Worm (Caenorhabditis elegans) whole organism, L1 larva: Measurements from ENCODE around the gene alh-9.

Experiments used
- C04F5.9 ChIP-seq: sonication (generic microtip); optimal IDR thresholded peaks from 2 replicates; lab custom pipeline; 2016; ENCODE audit warnings: missing genetic modification characterization, missing compliant biosample characterization
- C16A3.4 ChIP-seq: fragments of 150-350 bp; optimal IDR thresholded peaks from 2 replicates; lab custom pipeline; 2014; ENCODE audit warnings: missing biosample characterization, missing genetic modification characterization
- C34B4.2 ChIP-seq: sonication (generic microtip); optimal IDR thresholded peaks from 2 replicates; lab custom pipeline; 2017; ENCODE audit warnings: mild to moderate bottlenecking, missing genetic modification characterization, missing compliant biosample characterization
- F16B12.6 ChIP-seq: fragments of 150-350 bp; optimal IDR thresholded peaks from 2 replicates; lab custom pipeline; 2014; ENCODE audit warnings: missing biosample characterization, missing genetic modification characterization
- Y116A8C.19 ChIP-seq: sonication (generic microtip); optimal IDR thresholded peaks from 2 replicates; lab custom pipeline; 2016; ENCODE audit warnings: missing compliant biosample characterization, missing genetic modification characterization, borderline replicate concordance
- aha-1 ChIP-seq: fragments of 150-350 bp; optimal IDR thresholded peaks from 2 replicates; lab custom pipeline; 2014; ENCODE audit warnings: missing biosample characterization, missing genetic modification characterization
- alr-1 ChIP-seq: fragments of 200-800 bp; sonication (Bioruptor generic); optimal IDR thresholded peaks from 2 replicates; lab custom pipeline; 2018; ENCODE audit warnings: borderline replicate concordance, mild to moderate bottlenecking, missing genetic modification characterization, missing compliant biosample characterization
- ama-1 ChIP-seq: fragments of 150-350 bp; optimal IDR thresholded peaks from 2 replicates; lab custom pipeline; 2014
- ceh-63 ChIP-seq: fragments of 200-800 bp; sonication (Bioruptor generic); optimal IDR thresholded peaks from 2 replicates; lab custom pipeline; 2018; ENCODE audit warnings: mild to moderate bottlenecking, missing genetic modification characterization, missing compliant biosample characterization
- ceh-8 ChIP-seq: fragments of 200-800 bp; sonication (Bioruptor generic); optimal IDR thresholded peaks from 2 replicates; lab custom pipeline; 2018; ENCODE audit warnings: mild to moderate bottlenecking, missing genetic modification characterization, moderate library complexity, missing compliant biosample characterization
- ceh-82 ChIP-seq, 3 experiments: fragments of 150-350 bp in 1 of 3; sonication (generic microtip) in 2 of 3; optimal IDR thresholded peaks; 2 replicates each; lab custom pipeline; 2014 to 2017; ENCODE audit warnings: missing biosample characterization in 3 of 3, missing genetic modification characterization in 3 of 3
- ceh-88 ChIP-seq: fragments of 200-800 bp; sonication (Bioruptor generic); IDR thresholded peaks from 2 replicates; pipeline ENCODE4 v1.3.6; 2022; ENCODE audit warnings: missing genetic modification characterization, missing compliant biosample characterization
- dpl-1 ChIP-seq, 3 experiments: fragments of 150-350 bp in 2 of 3; sonication (generic microtip) in 1 of 3; optimal IDR thresholded peaks; 2 replicates each; lab custom pipeline; 2014 to 2017; ENCODE audit warnings: missing biosample characterization in 3 of 3, missing genetic modification characterization in 3 of 3, missing genetic modification reagents in 3 of 3
- dsc-1 ChIP-seq: sonication (generic microtip); optimal IDR thresholded peaks from 2 replicates; lab custom pipeline; 2016; ENCODE audit warnings: mild to moderate bottlenecking, missing genetic modification characterization, missing compliant biosample characterization
- egl-27 ChIP-seq, 2 experiments: fragments of 150-350 bp in 1 of 2; sonication (generic microtip); optimal IDR thresholded peaks; 3 replicates each; lab custom pipeline; 2017 to 2018; ENCODE audit warnings: missing biosample characterization in 2 of 2, missing genetic modification characterization in 2 of 2, missing genetic modification reagents in 2 of 2
- elt-2 ChIP-seq: sonication (generic microtip); optimal IDR thresholded peaks from 2 replicates; lab custom pipeline; 2016; ENCODE audit warnings: missing genetic modification characterization, mild to moderate bottlenecking, inconsistent platforms, missing compliant biosample characterization, missing genetic modification reagents
- elt-3 ChIP-seq, 6 experiments: fragments of 150-350 bp in 1 of 6; sonication (generic microtip); optimal IDR thresholded peaks; 2 replicates each; lab custom pipeline; 2017 to 2018; ENCODE audit warnings: missing biosample characterization in 6 of 6, missing genetic modification characterization in 6 of 6, inconsistent platforms in 1 of 6
- ets-5 ChIP-seq: fragments of 200-800 bp; sonication (Bioruptor generic); IDR thresholded peaks from 2 replicates; pipeline ENCODE4 v1.3.6; 2022; ENCODE audit warnings: missing genetic modification characterization, missing compliant biosample characterization
- fkh-10 ChIP-seq: sonication (generic microtip); optimal IDR thresholded peaks from 2 replicates; lab custom pipeline; 2017; ENCODE audit warnings: missing biosample characterization, missing genetic modification reagents, missing genetic modification characterization
- fkh-8 ChIP-seq: sonication (generic microtip); optimal IDR thresholded peaks from 2 replicates; lab custom pipeline; 2016; ENCODE audit warnings: mild to moderate bottlenecking, missing genetic modification characterization, missing compliant biosample characterization
- fos-1 ChIP-seq: fragments of 150-350 bp; optimal IDR thresholded peaks from 2 replicates; lab custom pipeline; 2014; ENCODE audit warnings: missing biosample characterization, missing genetic modification characterization
- grh-1 ChIP-seq: fragments of 200-800 bp; sonication (Bioruptor generic); IDR thresholded peaks from 2 replicates; pipeline ENCODE4 v1.3.6; 2022; ENCODE audit warnings: missing genetic modification reagents, missing genetic modification characterization, missing compliant biosample characterization
- hlh-17 ChIP-seq: fragments of 200-800 bp; sonication (Bioruptor generic); optimal IDR thresholded peaks from 2 replicates; lab custom pipeline; 2018; ENCODE audit warnings: missing genetic modification characterization, mild to moderate bottlenecking, missing compliant biosample characterization, moderate library complexity, borderline replicate concordance
- hlh-4 ChIP-seq: sonication (generic microtip); optimal IDR thresholded peaks from 2 replicates; lab custom pipeline; 2016; ENCODE audit warnings: mild to moderate bottlenecking, missing genetic modification characterization, missing compliant biosample characterization
- hpl-2 ChIP-seq: fragments of 150-350 bp; optimal IDR thresholded peaks from 2 replicates; lab custom pipeline; 2014; ENCODE audit warnings: missing biosample characterization, missing genetic modification reagents, missing genetic modification characterization
- irx-1 ChIP-seq: sonication (generic microtip); optimal IDR thresholded peaks from 2 replicates; lab custom pipeline; 2016; ENCODE audit warnings: missing genetic modification characterization, missing compliant biosample characterization
- isw-1 ChIP-seq: fragments of 200-800 bp; sonication (Bioruptor generic); IDR thresholded peaks from 2 replicates; pipeline ENCODE4 v1.3.6; 2022; ENCODE audit warnings: missing genetic modification characterization, missing compliant biosample characterization
- jun-1 ChIP-seq: fragments of 150-350 bp; optimal IDR thresholded peaks from 2 replicates; lab custom pipeline; 2014; ENCODE audit warnings: missing biosample characterization, missing genetic modification reagents, missing genetic modification characterization
- lin-14 ChIP-seq: fragments of 200-800 bp; sonication (Bioruptor generic); optimal IDR thresholded peaks from 2 replicates; lab custom pipeline; 2018; ENCODE audit warnings: mild to moderate bottlenecking, missing genetic modification characterization, moderate library complexity, missing compliant biosample characterization
- lsy-2 ChIP-seq, 2 experiments: fragments of 150-350 bp; optimal IDR thresholded peaks; 2 replicates each; lab custom pipeline; 2014; ENCODE audit warnings: missing biosample characterization in 2 of 2, missing genetic modification characterization in 2 of 2
- mdl-1 ChIP-seq, 2 experiments: fragments of 150-350 bp; optimal IDR thresholded peaks; 2 replicates each; lab custom pipeline; 2014 to 2017; ENCODE audit warnings: missing biosample characterization in 2 of 2, missing genetic modification characterization in 2 of 2, inconsistent platforms in 1 of 2
- mef-2 ChIP-seq: fragments of 150-350 bp; optimal IDR thresholded peaks from 2 replicates; lab custom pipeline; 2014; ENCODE audit warnings: missing biosample characterization, missing genetic modification characterization
- nhr-11 ChIP-seq: fragments of 150-350 bp; optimal IDR thresholded peaks from 2 replicates; lab custom pipeline; 2014; ENCODE audit warnings: missing biosample characterization, missing genetic modification characterization
- nhr-20 ChIP-seq: sonication (generic microtip); optimal IDR thresholded peaks from 2 replicates; lab custom pipeline; 2016; ENCODE audit warnings: mild to moderate bottlenecking, missing genetic modification characterization, missing compliant biosample characterization
- nhr-237 ChIP-seq: fragments of 150-350 bp; optimal IDR thresholded peaks from 2 replicates; lab custom pipeline; 2014; ENCODE audit warnings: missing biosample characterization, missing genetic modification characterization
- nhr-28 ChIP-seq: fragments of 150-350 bp; optimal IDR thresholded peaks from 2 replicates; lab custom pipeline; 2014; ENCODE audit warnings: missing biosample characterization, missing genetic modification characterization
- nhr-71 ChIP-seq: sonication (generic microtip); optimal IDR thresholded peaks from 2 replicates; lab custom pipeline; 2016; ENCODE audit warnings: mild to moderate bottlenecking, missing genetic modification characterization, moderate library complexity, missing compliant biosample characterization
- nhr-76 ChIP-seq: sonication (generic microtip); optimal IDR thresholded peaks from 2 replicates; lab custom pipeline; 2017; ENCODE audit warnings: missing biosample characterization, missing genetic modification characterization
- nhr-84 ChIP-seq: sonication (generic microtip); optimal IDR thresholded peaks from 2 replicates; lab custom pipeline; 2017; ENCODE audit warnings: missing biosample characterization, missing genetic modification characterization
- nhr-85 ChIP-seq: sonication (generic microtip); peaks from one replicate; lab custom pipeline; 2016; ENCODE audit warnings: missing genetic modification characterization, inconsistent platforms, missing compliant biosample characterization
- pag-3 ChIP-seq: sonication (generic microtip); optimal IDR thresholded peaks from 2 replicates; lab custom pipeline; 2017; ENCODE audit warnings: missing genetic modification characterization, mild to moderate bottlenecking, missing compliant biosample characterization, antibody characterized with exemption, borderline replicate concordance; ENCODE audit not compliant: insufficient read depth
- pax-3 ChIP-seq: fragments of 200-800 bp; sonication (Bioruptor generic); optimal IDR thresholded peaks from 2 replicates; lab custom pipeline; 2018; ENCODE audit warnings: mild to moderate bottlenecking, missing genetic modification characterization, moderate library complexity, missing compliant biosample characterization
- pqm-1 ChIP-seq: sonication (generic microtip); optimal IDR thresholded peaks from 3 replicates; lab custom pipeline; 2017; ENCODE audit warnings: missing biosample characterization, missing genetic modification characterization
- rnt-1 ChIP-seq: sonication (generic microtip); optimal IDR thresholded peaks from 2 replicates; lab custom pipeline; 2016; ENCODE audit warnings: mild to moderate bottlenecking, missing genetic modification characterization, moderate library complexity, missing compliant biosample characterization
- sox-4 ChIP-seq: sonication (generic microtip); optimal IDR thresholded peaks from 2 replicates; lab custom pipeline; 2016; ENCODE audit warnings: missing genetic modification characterization, missing compliant biosample characterization
- sup-37 ChIP-seq: fragments of 200-800 bp; sonication (Bioruptor generic); optimal IDR thresholded peaks from 2 replicates; lab custom pipeline; 2018; ENCODE audit warnings: mild to moderate bottlenecking, missing genetic modification characterization, missing compliant biosample characterization
- swsn-7 ChIP-seq: sonication (generic microtip); optimal IDR thresholded peaks from 2 replicates; lab custom pipeline; 2016; ENCODE audit warnings: missing genetic modification characterization, missing compliant biosample characterization
- tbx-2 ChIP-seq: sonication (generic microtip); optimal IDR thresholded peaks from 2 replicates; lab custom pipeline; 2016; ENCODE audit warnings: missing genetic modification characterization, missing compliant biosample characterization
- tlp-1 ChIP-seq: fragments of 150-350 bp; optimal IDR thresholded peaks from 2 replicates; lab custom pipeline; 2014; ENCODE audit warnings: missing biosample characterization, missing genetic modification characterization
- unc-130 ChIP-seq: fragments of 150-350 bp; optimal IDR thresholded peaks from 2 replicates; lab custom pipeline; 2017; ENCODE audit warnings: missing biosample characterization, missing genetic modification characterization, inconsistent platforms
- unc-30 ChIP-seq: sonication (generic microtip); optimal IDR thresholded peaks from 2 replicates; lab custom pipeline; 2017; ENCODE audit warnings: missing biosample characterization, missing genetic modification characterization
- unc-86 ChIP-seq: sonication (generic microtip); optimal IDR thresholded peaks from 2 replicates; lab custom pipeline; 2016; ENCODE audit warnings: missing genetic modification characterization, missing compliant biosample characterization
- unc-98 ChIP-seq: fragments of 200-800 bp; sonication (Bioruptor generic); IDR thresholded peaks from 2 replicates; pipeline ENCODE4 v1.3.6; 2022; ENCODE audit warnings: missing genetic modification characterization, missing compliant biosample characterization

The alh-9 gene

DNA sequence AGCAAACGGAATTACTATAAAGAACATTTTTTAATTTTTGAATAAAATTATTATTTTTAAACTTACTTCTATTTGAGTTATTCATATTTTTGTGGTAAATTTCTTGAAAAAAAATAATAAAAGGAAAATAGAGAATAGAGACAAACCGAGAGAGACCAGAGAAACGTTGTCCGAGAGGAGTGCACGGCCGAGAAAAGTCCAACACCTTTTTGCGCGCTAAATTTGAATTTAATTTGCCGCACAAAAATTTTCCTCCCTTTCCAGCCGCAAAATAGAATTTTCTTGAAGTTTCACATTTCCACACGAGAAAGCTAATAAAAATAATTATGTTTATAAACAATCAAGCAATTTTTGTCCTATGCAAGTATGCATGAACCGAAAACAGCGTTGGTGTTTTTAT, 15.9 kb downstream of the alh-9 start, which contains the start of the genes F01F1.11 and F01F1.3 (continued):
- TF ChIP-seq Y116A8C.19 (peak; percentile 72), C04F5.9 (tag; lab: Kevin White, UChicago) (peak; percentile 86), irx-1 (peak; percentile 91), lsy-2 (tag; optimal IDR thresholded peaks at IDR 0.05; lab: Kevin White, UChicago) (peak; percentile 84 to 88), alr-1 (no peak), mdl-1 (tag; optimal IDR thresholded peaks at IDR 0.05; lab: Kevin White, UChicago) (peak in 1 of 2 experiments; percentile 57), ceh-8 (GFP tag; lab: Kevin White, UChicago) (peak; percentile 84), sup-37 (peak; percentile 12), fkh-10 (GFP tag; lab: Kevin White, UChicago) (no peak), sox-4 (tag; lab: Kevin White, UChicago) (peak; percentile 92), nhr-85 (peak; percentile 96), unc-130 (peak; percentile 74), C16A3.4 (tag; lab: Kevin White, UChicago) (peak; percentile 81), dpl-1 (GFP tag; optimal IDR thresholded peaks at IDR 0.05; lab: Kevin White, UChicago) (peak; percentile 95 to 97 (median 96)), ceh-88 (GFP tag; lab: Robert Waterston, UW) (no peak), nhr-11 (tag; lab: Kevin White, UChicago) (peak; percentile 43), nhr-237 (no peak), hpl-2 (GFP tag; lab: Kevin White, UChicago) (no peak), isw-1 (peak; percentile 78), tbx-2 (tag; lab: Kevin White, UChicago) (peak; percentile 91), ceh-63 (GFP tag; lab: Kevin White, UChicago) (no peak), rnt-1 (tag; lab: Kevin White, UChicago) (peak; percentile 99), unc-98 (GFP tag; lab: Robert Waterston, UW) (peak; percentile 19; the same call in 1 of the 2 replicates), elt-3 (tag; optimal IDR thresholded peaks at IDR 0.05; lab: Kevin White, UChicago) (peak in 2 of 6 experiments; percentile 40 to 60), fkh-8 (tag; lab: Kevin White, UChicago) (peak; percentile 83), dsc-1 (tag; lab: Kevin White, UChicago) (peak; percentile 59), pqm-1 (tag; lab: Kevin White, UChicago) (no peak), aha-1 (tag; lab: Kevin White, UChicago) (no peak), unc-86 (tag; lab: Kevin White, UChicago) (peak; percentile 79), grh-1 (peak; percentile 62), jun-1 (tag; lab: Kevin White, UChicago) (peak; percentile 72), hlh-4 (tag; lab: Kevin White, UChicago) (peak; percentile 50), elt-2 (peak; percentile 52), swsn-7 (tag; lab: Kevin White, UChicago) (peak; percentile 89), ama-1 (lab: Kevin White, UChicago) (no peak), nhr-71 (tag; lab: Kevin White, UChicago) (peak; percentile 92), mef-2 (tag; lab: Kevin White, UChicago) (peak; percentile 13), fos-1 (peak; percentile 57), nhr-84 (no peak), nhr-28 (no peak), lin-14 (GFP tag; lab: Kevin White, UChicago) (peak; percentile 85), ceh-82 (tag; optimal IDR thresholded peaks at IDR 0.05; lab: Kevin White, UChicago) (peak; percentile 69 to 82 (median 79)), nhr-20 (peak; percentile 89), hlh-17 (GFP tag; lab: Kevin White, UChicago) (no peak), unc-30 (tag; lab: Kevin White, UChicago) (no peak), C34B4.2 (tag; lab: Kevin White, UChicago) (no peak), ets-5 (GFP tag; lab: Robert Waterston, UW) (no peak), egl-27 (tag; optimal IDR thresholded peaks at IDR 0.05; lab: Kevin White, UChicago) (no peak), F16B12.6 (peak; percentile 48), pax-3 (tag; lab: Kevin White, UChicago) (peak; percentile 88), nhr-76 (tag; lab: Kevin White, UChicago) (no peak), tlp-1 (tag; lab: Kevin White, UChicago) (no peak), pag-3 (tag; lab: Kevin White, UChicago) (no peak)
